Fruit fly (Drosophila melanogaster) whole organism, embryonic: Measurements from ENCODE around the gene slam.

Source experiments
- Adf1 ChIP-seq: fragments of 200-800 bp; sonication (Bioruptor generic); IDR thresholded peaks from 2 replicates; pipeline ENCODE4 v1.3.6; 2022; ENCODE audit warnings: missing biosample characterization, missing genetic modification characterization
- Bteb2 ChIP-seq: fragments of 200-800 bp; sonication (Bioruptor generic); optimal IDR thresholded peaks from 2 replicates; lab custom pipeline; 2016; ENCODE audit warnings: missing biosample characterization, missing genetic modification characterization
- CG10959 ChIP-seq: fragments of 200-800 bp; sonication (Bioruptor generic); IDR thresholded peaks from 2 replicates; pipeline ENCODE4 v1.3.6; 2022; ENCODE audit warnings: missing biosample characterization, missing genetic modification characterization
- CG11560 ChIP-seq: fragments of 200-800 bp; sonication (Bioruptor generic); IDR thresholded peaks from 3 replicates; pipeline ENCODE4 v1.3.6; 2022; ENCODE audit warnings: missing biosample characterization, missing genetic modification characterization
- CG13287 ChIP-seq: fragments of 200-800 bp; sonication (Bioruptor generic); IDR thresholded peaks from 2 replicates; pipeline ENCODE4 v1.3.6; 2022; ENCODE audit warnings: missing biosample characterization, missing genetic modification characterization; ENCODE audit not compliant: partially characterized antibody
- CG13624 ChIP-seq: fragments of 200-800 bp; sonication (Bioruptor generic); optimal IDR thresholded peaks from 2 replicates; lab custom pipeline; 2016; ENCODE audit warnings: missing biosample characterization, missing genetic modification characterization
- CG14050 ChIP-seq: fragments of 200-800 bp; sonication (Bioruptor generic); IDR thresholded peaks from 3 replicates; pipeline ENCODE4 v1.3.6; 2022; ENCODE audit warnings: missing biosample characterization, missing genetic modification characterization
- CG1602 ChIP-seq: fragments of 200-800 bp; sonication (Bioruptor generic); optimal IDR thresholded peaks from 3 replicates; lab custom pipeline; 2016; ENCODE audit warnings: missing biosample characterization, missing genetic modification characterization
- CG1647 ChIP-seq: fragments of 200-800 bp; sonication (Bioruptor generic); optimal IDR thresholded peaks from 3 replicates; lab custom pipeline; 2016; ENCODE audit warnings: missing biosample characterization, missing genetic modification characterization
- CG16813 ChIP-seq: fragments of 200-800 bp; sonication (Bioruptor generic); IDR thresholded peaks from 3 replicates; pipeline ENCODE4 v1.3.6; 2022; ENCODE audit warnings: missing biosample characterization, missing genetic modification characterization; ENCODE audit not compliant: partially characterized antibody
- CG17802 ChIP-seq: fragments of 200-800 bp; sonication (Bioruptor generic); optimal IDR thresholded peaks from 2 replicates; lab custom pipeline; 2018; ENCODE audit warnings: missing biosample characterization, mild to moderate bottlenecking, missing genetic modification characterization, moderate library complexity
- CG2116 ChIP-seq: fragments of 200-800 bp; sonication (Bioruptor generic); optimal IDR thresholded peaks from 3 replicates; lab custom pipeline; 2018; ENCODE audit warnings: missing biosample characterization, mild to moderate bottlenecking, missing genetic modification characterization
- CG2202 ChIP-seq: fragments of 200-800 bp; sonication (Bioruptor generic); optimal IDR thresholded peaks from 2 replicates; lab custom pipeline; 2018; ENCODE audit warnings: missing biosample characterization, mild to moderate bottlenecking, missing genetic modification characterization
- CG2889 ChIP-seq: fragments of 200-800 bp; sonication (Bioruptor generic); IDR thresholded peaks from 3 replicates; pipeline ENCODE4 v1.3.6; 2022; ENCODE audit warnings: missing biosample characterization, missing genetic modification characterization
- CG42726 ChIP-seq: fragments of 200-800 bp; sonication (Bioruptor generic); IDR thresholded peaks from 2 replicates; pipeline ENCODE4 v1.3.6; 2022; ENCODE audit warnings: missing biosample characterization, missing genetic modification characterization; ENCODE audit not compliant: partially characterized antibody
- CG4360 ChIP-seq: fragments of 200-800 bp; sonication (Bioruptor generic); IDR thresholded peaks from 2 replicates; pipeline ENCODE4 v1.3.6; 2022; ENCODE audit warnings: missing biosample characterization, missing genetic modification characterization
- CG4854 ChIP-seq: fragments of 200-800 bp; sonication (Bioruptor generic); optimal IDR thresholded peaks from 2 replicates; lab custom pipeline; 2016; ENCODE audit warnings: missing biosample characterization, missing genetic modification characterization, inconsistent platforms
- CG6175 ChIP-seq: fragments of 200-800 bp; sonication (Bioruptor generic); IDR thresholded peaks from 3 replicates; pipeline ENCODE4 v1.3.6; 2022; ENCODE audit warnings: missing biosample characterization, missing genetic modification characterization
- CG6813 ChIP-seq: fragments of 200-800 bp; sonication (Bioruptor generic); optimal IDR thresholded peaks from 2 replicates; lab custom pipeline; 2017; ENCODE audit warnings: missing biosample characterization, missing genetic modification characterization, mild to moderate bottlenecking, moderate library complexity, missing genetic modification reagents
- CG8924 ChIP-seq: fragments of 200-800 bp; optimal IDR thresholded peaks from 3 replicates; lab custom pipeline; 2019; ENCODE audit warnings: missing biosample characterization, mild to moderate bottlenecking, missing genetic modification characterization, moderate library complexity
- Chrac-16 ChIP-seq: fragments of 200-800 bp; sonication (Bioruptor generic); optimal IDR thresholded peaks from 3 replicates; lab custom pipeline; 2016; ENCODE audit warnings: missing biosample characterization, missing genetic modification characterization
- HmgD ChIP-seq: fragments of 200-800 bp; sonication (Bioruptor generic); optimal IDR thresholded peaks from 3 replicates; lab custom pipeline; 2016; ENCODE audit warnings: missing biosample characterization, missing genetic modification characterization
- Hmr ChIP-seq: fragments of 200-800 bp; sonication (Bioruptor generic); optimal IDR thresholded peaks from 3 replicates; lab custom pipeline; 2017; ENCODE audit warnings: mild to moderate bottlenecking, missing biosample characterization, missing genetic modification reagents, missing genetic modification characterization
- Lpt ChIP-seq: fragments of >200 bp; optimal IDR thresholded peaks from 2 replicates; lab custom pipeline; 2018; ENCODE audit warnings: missing biosample characterization, missing genetic modification characterization
- Oli ChIP-seq: fragments of 200-800 bp; sonication (Bioruptor generic); optimal IDR thresholded peaks from 2 replicates; lab custom pipeline; 2018; ENCODE audit warnings: missing biosample characterization, mild to moderate bottlenecking, missing genetic modification characterization, moderate library complexity
- Optix ChIP-seq: fragments of 200-800 bp; sonication (Bioruptor generic); IDR thresholded peaks from 3 replicates; pipeline ENCODE4 v1.3.6; 2022; ENCODE audit warnings: missing biosample characterization, missing genetic modification characterization
- Side ChIP-seq: fragments of 200-800 bp; sonication (Bioruptor generic); optimal IDR thresholded peaks from 2 replicates; lab custom pipeline; 2016; ENCODE audit warnings: missing biosample characterization, missing genetic modification characterization
- abd-A ChIP-seq: fragments of 200-800 bp; sonication (Bioruptor generic); optimal IDR thresholded peaks from 3 replicates; lab custom pipeline; 2019; ENCODE audit warnings: missing biosample characterization, mild to moderate bottlenecking, missing genetic modification characterization, moderate library complexity
- ac ChIP-seq: fragments of 200-800 bp; sonication (Bioruptor generic); optimal IDR thresholded peaks from 3 replicates; lab custom pipeline; 2017; ENCODE audit warnings: missing biosample characterization, mild to moderate bottlenecking, missing genetic modification characterization
- amos ChIP-seq: fragments of 200-800 bp; sonication (Bioruptor generic); IDR thresholded peaks from 2 replicates; pipeline ENCODE4 v1.3.6; 2022; ENCODE audit warnings: missing biosample characterization, missing genetic modification characterization; ENCODE audit not compliant: partially characterized antibody
- bbx ChIP-seq: fragments of 200-800 bp; sonication (Bioruptor generic); IDR thresholded peaks from 2 replicates; pipeline ENCODE4 v1.3.6; 2022; ENCODE audit warnings: missing biosample characterization, missing genetic modification characterization; ENCODE audit not compliant: partially characterized antibody
- dan ChIP-seq: fragments of 200-800 bp; sonication (Bioruptor generic); IDR thresholded peaks from 2 replicates; pipeline ENCODE4 v1.3.6; 2022; ENCODE audit warnings: missing biosample characterization, missing genetic modification characterization
- danr ChIP-seq: fragments of 200-800 bp; sonication (Bioruptor generic); IDR thresholded peaks from 2 replicates; pipeline ENCODE4 v1.3.6; 2022; ENCODE audit warnings: missing biosample characterization, missing genetic modification characterization
- gcm2 ChIP-seq: fragments of 200-800 bp; sonication (Bioruptor generic); optimal IDR thresholded peaks from 2 replicates; lab custom pipeline; 2016; ENCODE audit warnings: missing biosample characterization, missing genetic modification characterization
- grau ChIP-seq: fragments of 200-800 bp; optimal IDR thresholded peaks from 3 replicates; lab custom pipeline; 2019; ENCODE audit warnings: missing biosample characterization, mild to moderate bottlenecking, missing genetic modification characterization, moderate library complexity
- gro ChIP-seq: fragments of 200-800 bp; sonication (Bioruptor generic); optimal IDR thresholded peaks from 2 replicates; lab custom pipeline; 2016; ENCODE audit warnings: missing biosample characterization, missing genetic modification characterization
- org-1 ChIP-seq: fragments of 200-800 bp; sonication (Bioruptor generic); optimal IDR thresholded peaks from 2 replicates; lab custom pipeline; 2017; ENCODE audit warnings: missing biosample characterization, missing genetic modification characterization
- p53 ChIP-seq: fragments of 200-800 bp; sonication (Bioruptor generic); optimal IDR thresholded peaks from 2 replicates; lab custom pipeline; 2016; ENCODE audit warnings: missing biosample characterization, missing genetic modification characterization
- row ChIP-seq: fragments of 200-800 bp; sonication (Bioruptor generic); IDR thresholded peaks from 3 replicates; pipeline ENCODE4 v1.3.6; 2022; ENCODE audit warnings: missing biosample characterization, missing genetic modification characterization
- run ChIP-seq: fragments of 200-800 bp; sonication (Bioruptor generic); optimal IDR thresholded peaks from 3 replicates; lab custom pipeline; 2018; ENCODE audit warnings: missing biosample characterization, mild to moderate bottlenecking, missing genetic modification characterization
- scrt ChIP-seq: fragments of 200-800 bp; sonication (Bioruptor generic); optimal IDR thresholded peaks from 2 replicates; lab custom pipeline; 2018; ENCODE audit warnings: missing biosample characterization, mild to moderate bottlenecking, missing genetic modification characterization, moderate library complexity
- slou ChIP-seq: fragments of 200-800 bp; sonication (Bioruptor generic); optimal IDR thresholded peaks from 3 replicates; lab custom pipeline; 2016; ENCODE audit warnings: missing biosample characterization, missing genetic modification characterization
- sob ChIP-seq: fragments of 200-800 bp; sonication (Bioruptor generic); IDR thresholded peaks from 2 replicates; pipeline ENCODE4 v1.3.6; 2022; ENCODE audit warnings: missing biosample characterization, missing genetic modification characterization
- unpg ChIP-seq: fragments of 200-800 bp; sonication (Bioruptor generic); optimal IDR thresholded peaks from 3 replicates; lab custom pipeline; 2018; ENCODE audit warnings: missing biosample characterization, mild to moderate bottlenecking, missing genetic modification characterization, moderate library complexity

slam gene

dm6 chr2L:6323536-6324385, 48.4 kb upstream of the slam start, which contains the start of gene PDZ-GEF (continued):
- TF ChIP-seq sob (GFP tag; lab: Robert Waterston, UW) (peak; percentile 49), org-1 (GFP tag; lab: Kevin White, UChicago) (no peak), CG11560 (tag; lab: Robert Waterston, UW) (no peak), row (GFP tag; lab: Robert Waterston, UW) (peak; percentile 28; the same call in 2 of the 3 replicates), CG17802 (tag; lab: Kevin White, UChicago) (no peak), CG2116 (GFP tag; lab: Kevin White, UChicago) (peak; percentile 38), Lpt (GFP tag; lab: Kevin White, UChicago) (no peak), CG6175 (no peak), CG10959 (GFP tag; lab: Robert Waterston, UW) (no peak), Chrac-16 (GFP tag; lab: Kevin White, UChicago) (peak; percentile 68), bbx (GFP tag; lab: Robert Waterston, UW) (peak; percentile 53; the same call in 1 of the 2 replicates), HmgD (peak; percentile 40), Hmr (GFP tag; lab: Kevin White, UChicago) (peak; percentile 74), CG2889 (GFP tag; lab: Robert Waterston, UW) (no peak), Side (GFP tag; lab: Kevin White, UChicago) (peak; percentile 42), Adf1 (GFP tag; lab: Robert Waterston, UW) (no peak), slou (GFP tag; lab: Kevin White, UChicago) (peak; percentile 0), amos (peak; percentile 65), dan (GFP tag; lab: Robert Waterston, UW) (no peak), danr (GFP tag; lab: Robert Waterston, UW) (no peak), abd-A (tag; lab: Kevin White, UChicago) (no peak), ac (GFP tag; lab: Kevin White, UChicago) (no peak), scrt (GFP tag; lab: Kevin White, UChicago) (peak; percentile 33), CG1647 (GFP tag; lab: Kevin White, UChicago) (no peak), run (tag; lab: Kevin White, UChicago) (no peak), grau (tag; lab: Kevin White, UChicago) (peak; percentile 53), CG16813 (GFP tag; lab: Robert Waterston, UW) (peak; percentile 41; the same call in 1 of the 3 replicates), CG8924 (tag; lab: Kevin White, UChicago) (no peak), p53 (peak; percentile 69), CG42726 (peak; percentile 51; the same call in 1 of the 2 replicates), gcm2 (GFP tag; lab: Kevin White, UChicago) (no peak), CG4854 (GFP tag; lab: Kevin White, UChicago) (peak; percentile 63), CG2202 (tag; lab: Kevin White, UChicago) (peak; percentile 27), CG1602 (peak; percentile 45), Bteb2 (GFP tag; lab: Kevin White, UChicago) (no peak), CG13624 (GFP tag; lab: Kevin White, UChicago) (peak; percentile 37), gro (peak; percentile 58), CG4360 (GFP tag; lab: Robert Waterston, UW) (no peak), CG14050 (GFP tag; lab: Robert Waterston, UW) (no peak), unpg (GFP tag; lab: Kevin White, UChicago) (no peak), Optix (GFP tag; lab: Robert Waterston, UW) (no peak), CG6813 (GFP tag; lab: Kevin White, UChicago) (no peak), Oli (no peak), CG13287 (GFP tag; lab: Robert Waterston, UW) (peak; percentile 63)
